Fruit fly (Drosophila melanogaster) whole organism, pupa: Measurements from ENCODE around the gene CG15347.

ENCODE experiments used
- CG14655 ChIP-seq: fragments of 200-800 bp; sonication (Bioruptor generic); optimal IDR thresholded peaks from 3 replicates; lab custom pipeline; 2017; ENCODE audit warnings: mild to moderate bottlenecking, missing biosample characterization, missing genetic modification reagents, missing genetic modification characterization
- CG32121 ChIP-seq: fragments of 200-800 bp; sonication (Bioruptor generic); IDR thresholded peaks from 2 replicates; pipeline ENCODE4 v1.3.6; 2022; ENCODE audit warnings: missing biosample characterization, missing genetic modification characterization
- CG4496 ChIP-seq: fragments of 200-800 bp; sonication (Bioruptor generic); IDR thresholded peaks from 3 replicates; pipeline ENCODE4 v1.3.6; 2022; ENCODE audit warnings: missing biosample characterization, missing genetic modification characterization
- D1 ChIP-seq: fragments of 200-800 bp; sonication (Bioruptor generic); optimal IDR thresholded peaks from 2 replicates; lab custom pipeline; 2018; ENCODE audit warnings: missing biosample characterization, mild to moderate bottlenecking, missing genetic modification characterization, moderate library complexity
- Pif1A ChIP-seq: fragments of 200-800 bp; sonication (Bioruptor generic); optimal IDR thresholded peaks from 3 replicates; lab custom pipeline; 2016; ENCODE audit warnings: missing biosample characterization, missing genetic modification characterization
- gl ChIP-seq: fragments of 200-800 bp; sonication (Bioruptor generic); optimal IDR thresholded peaks from 2 replicates; lab custom pipeline; 2018; ENCODE audit warnings: missing biosample characterization, mild to moderate bottlenecking, missing genetic modification characterization
- rn ChIP-seq: fragments of 200-800 bp; sonication (Bioruptor generic); IDR thresholded peaks from 2 replicates; pipeline ENCODE4 v1.3.6; 2022; ENCODE audit warnings: missing biosample characterization, missing genetic modification characterization

DNA sequence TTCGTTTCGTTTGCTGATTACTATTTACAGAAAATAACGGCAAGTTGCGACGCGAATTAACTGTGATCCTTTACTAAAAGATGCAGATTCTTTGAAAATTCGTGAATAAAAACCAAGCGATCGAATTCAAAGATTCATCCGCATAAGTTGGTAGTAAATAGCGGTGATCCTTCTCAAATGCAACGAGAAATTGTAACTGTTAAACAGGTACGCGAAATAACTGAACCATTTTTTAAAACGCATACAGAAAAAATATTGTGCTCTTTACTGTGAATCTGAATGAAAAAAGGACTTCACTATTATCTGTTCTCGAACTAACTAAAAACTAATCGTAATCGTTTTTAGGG, 39.3 kb downstream of the CG15347 start:
- no peak for TF ChIP-seq D1 (tag; lab: Kevin White, UChicago)
- TF ChIP-seq gl (tag; lab: Kevin White, UChicago), result no peak
- TF ChIP-seq CG4496 (GFP tag; lab: Robert Waterston, UW), result no peak
- no peak for TF ChIP-seq CG14655 (GFP tag; lab: Kevin White, UChicago)
- no peak for TF ChIP-seq rn (GFP tag; lab: Robert Waterston, UW)
- TF ChIP-seq Pif1A, result no peak
- TF ChIP-seq CG32121 (GFP tag; lab: Robert Waterston, UW), result no peak
